Fruit fly (Drosophila melanogaster) whole organism, adult: ENCODE results near the gene Cbp80.

Source experiments
- CG11617 ChIP-seq: fragments of 200-800 bp; sonication (Bioruptor generic); optimal IDR thresholded peaks from 2 replicates; lab custom pipeline; 2017; ENCODE audit warnings: mild to moderate bottlenecking, missing biosample characterization, missing genetic modification reagents, missing genetic modification characterization
- CG12768 ChIP-seq: fragments of 200-800 bp; sonication (Bioruptor generic); optimal IDR thresholded peaks from 2 replicates; lab custom pipeline; 2017; ENCODE audit warnings: missing biosample characterization, missing genetic modification characterization, mild to moderate bottlenecking, moderate library complexity, missing genetic modification reagents
- CG14711 ChIP-seq: fragments of 200-800 bp; sonication (Bioruptor generic); optimal IDR thresholded peaks from 2 replicates; lab custom pipeline; 2018; ENCODE audit warnings: missing biosample characterization, mild to moderate bottlenecking, missing genetic modification characterization, moderate library complexity
- CG1620 ChIP-seq: fragments of 200-800 bp; sonication (Bioruptor generic); optimal IDR thresholded peaks from 2 replicates; lab custom pipeline; 2016; ENCODE audit warnings: missing biosample characterization, missing genetic modification characterization
- CG33017 ChIP-seq: fragments of 200-800 bp; sonication (Bioruptor generic); optimal IDR thresholded peaks from 2 replicates; lab custom pipeline; 2018; ENCODE audit warnings: missing biosample characterization, mild to moderate bottlenecking, missing genetic modification characterization, moderate library complexity
- CG5204 ChIP-seq: fragments of 200-800 bp; sonication (Bioruptor generic); optimal IDR thresholded peaks from 2 replicates; lab custom pipeline; 2016; ENCODE audit warnings: missing biosample characterization, missing genetic modification characterization
- CG7045 ChIP-seq: fragments of 200-800 bp; sonication (Bioruptor generic); optimal IDR thresholded peaks from 2 replicates; lab custom pipeline; 2017; ENCODE audit warnings: missing biosample characterization, mild to moderate bottlenecking, missing genetic modification characterization
- CG7101 ChIP-seq: fragments of 200-800 bp; sonication (Bioruptor generic); optimal IDR thresholded peaks from 2 replicates; lab custom pipeline; 2018; ENCODE audit warnings: missing biosample characterization, mild to moderate bottlenecking, missing genetic modification characterization, moderate library complexity
- Clk ChIP-seq: fragments of 200-800 bp; sonication (Bioruptor generic); optimal IDR thresholded peaks from 2 replicates; lab custom pipeline; 2017; ENCODE audit warnings: missing biosample characterization, missing genetic modification characterization
- Crg-1 ChIP-seq: fragments of 200-800 bp; sonication (Bioruptor generic); optimal IDR thresholded peaks from 2 replicates; lab custom pipeline; 2016; ENCODE audit warnings: missing biosample characterization, missing genetic modification characterization
- Hr96 ChIP-seq: fragments of 200-800 bp; sonication (Bioruptor generic); optimal IDR thresholded peaks from 2 replicates; lab custom pipeline; 2016; ENCODE audit warnings: missing biosample characterization, missing genetic modification characterization
- Mnt ChIP-seq: fragments of 200-800 bp; sonication (Bioruptor generic); optimal IDR thresholded peaks from 2 replicates; lab custom pipeline; 2016; ENCODE audit warnings: missing biosample characterization, mild to moderate bottlenecking, missing genetic modification characterization
- bab1 ChIP-seq: fragments of 200-800 bp; sonication (Bioruptor generic); optimal IDR thresholded peaks from 3 replicates; lab custom pipeline; 2019; ENCODE audit warnings: missing biosample characterization, mild to moderate bottlenecking, missing genetic modification characterization, moderate library complexity
- cic ChIP-seq: fragments of 200-800 bp; sonication (Bioruptor generic); optimal IDR thresholded peaks from 2 replicates; lab custom pipeline; 2017; ENCODE audit warnings: missing biosample characterization, mild to moderate bottlenecking, missing genetic modification characterization, moderate library complexity
- cnc ChIP-seq, 2 experiments: fragments of >200 bp; optimal IDR thresholded peaks; 2 replicates each; lab custom pipeline; 2017
- kay ChIP-seq: fragments of 200-800 bp; sonication (Bioruptor generic); peaks from one replicate; lab custom pipeline; 2016; ENCODE audit warnings: missing biosample characterization, missing genetic modification characterization, borderline replicate concordance
- ovo ChIP-seq: fragments of 200-800 bp; sonication (Bioruptor generic); optimal IDR thresholded peaks from 2 replicates; lab custom pipeline; 2016; ENCODE audit warnings: missing biosample characterization, missing genetic modification characterization
- pad ChIP-seq: fragments of 200-800 bp; sonication (Bioruptor generic); optimal IDR thresholded peaks from 3 replicates; lab custom pipeline; 2017; ENCODE audit warnings: missing biosample characterization, missing genetic modification characterization, mild to moderate bottlenecking, moderate library complexity, missing genetic modification reagents
- tj ChIP-seq: fragments of 200-800 bp; sonication (Bioruptor generic); optimal IDR thresholded peaks from 3 replicates; lab custom pipeline; 2017; ENCODE audit warnings: missing biosample characterization, mild to moderate bottlenecking, missing genetic modification characterization, moderate library complexity
- toe ChIP-seq: fragments of 200-800 bp; sonication (Bioruptor generic); optimal IDR thresholded peaks from 2 replicates; lab custom pipeline; 2016; ENCODE audit warnings: missing biosample characterization, missing genetic modification characterization

Cbp80 gene

dm6 chrX:4612454-4612853 lies 37.4 kb upstream of the Cbp80 start:
- TF ChIP-seq Mnt (peak; percentile 6), Crg-1 (GFP tag; lab: Kevin White, UChicago) (no peak), CG12768 (GFP tag; lab: Kevin White, UChicago) (no peak), kay (GFP tag; lab: Kevin White, UChicago) (peak; percentile 53), cic (GFP tag; lab: Kevin White, UChicago) (peak; percentile 11), CG7101 (tag; lab: Kevin White, UChicago) (peak; percentile 25)

DNA sequence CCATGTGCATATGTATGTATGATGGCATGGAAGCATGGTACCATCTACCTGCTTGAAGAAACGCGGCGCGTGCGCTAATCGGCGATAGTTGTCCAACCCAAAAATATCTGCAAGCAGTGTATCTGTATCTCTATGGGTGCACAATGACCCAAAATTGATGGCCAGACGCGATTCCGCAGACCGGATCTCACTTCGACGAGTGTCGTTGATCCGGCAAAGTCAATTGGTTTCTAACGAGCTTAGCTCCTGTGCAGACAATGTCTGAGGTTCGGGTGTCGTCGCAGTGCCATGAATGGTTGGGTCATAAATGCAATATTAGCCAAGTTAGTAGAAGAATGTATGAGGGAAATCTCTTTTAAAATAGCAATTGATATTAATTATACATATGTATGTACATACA lies 36.2 kb upstream of the Cbp80 start:
- no peak for TF ChIP-seq CG33017
- TF ChIP-seq CG11617 (GFP tag; lab: Kevin White, UChicago): no peak
- TF ChIP-seq CG7045 (GFP tag; lab: Kevin White, UChicago): no peak
- no peak for TF ChIP-seq CG12768 (GFP tag; lab: Kevin White, UChicago)
- TF ChIP-seq pad (GFP tag; lab: Kevin White, UChicago): no peak
- no peak for TF ChIP-seq Crg-1 (GFP tag; lab: Kevin White, UChicago)
- no peak for TF ChIP-seq bab1 (GFP tag; lab: Kevin White, UChicago)
- TF ChIP-seq CG14711 (tag; lab: Kevin White, UChicago): no peak
- no peak for TF ChIP-seq tj (GFP tag; lab: Kevin White, UChicago)
- no peak for TF ChIP-seq cic (GFP tag; lab: Kevin White, UChicago)
- TF ChIP-seq CG7101 (tag; lab: Kevin White, UChicago): no peak
- TF ChIP-seq ovo (GFP tag; lab: Kevin White, UChicago): no peak
- TF ChIP-seq Mnt: no peak
- no peak for TF ChIP-seq CG5204 (GFP tag; lab: Kevin White, UChicago)
- no peak for TF ChIP-seq CG1620 (GFP tag; lab: Kevin White, UChicago)
- no peak for TF ChIP-seq kay (GFP tag; lab: Kevin White, UChicago)

- TF ChIP-seq cic (GFP tag; lab: Kevin White, UChicago) (no peak), ovo (GFP tag; lab: Kevin White, UChicago) (no peak), bab1 (GFP tag; lab: Kevin White, UChicago) (peak; percentile 73), Crg-1 (GFP tag; lab: Kevin White, UChicago) (no peak), kay (GFP tag; lab: Kevin White, UChicago) (no peak), cnc (optimal IDR thresholded peaks at IDR 0.05; lab: Kevin White, UChicago) (no peak), CG1620 (GFP tag; lab: Kevin White, UChicago) (no peak), Clk (GFP tag; lab: Kevin White, UChicago) (no peak), tj (GFP tag; lab: Kevin White, UChicago) (no peak), CG12768 (GFP tag; lab: Kevin White, UChicago) (no peak), Mnt (no peak), Hr96 (GFP tag; lab: Kevin White, UChicago) (peak; percentile 59), CG7101 (tag; lab: Kevin White, UChicago) (peak; percentile 64), CG11617 (GFP tag; lab: Kevin White, UChicago) (no peak), CG5204 (GFP tag; lab: Kevin White, UChicago) (no peak), CG14711 (tag; lab: Kevin White, UChicago) (peak; percentile 65), CG33017 (no peak), toe (GFP tag; lab: Kevin White, UChicago) (no peak), CG7045 (GFP tag; lab: Kevin White, UChicago) (no peak), pad (GFP tag; lab: Kevin White, UChicago) (no peak)
Observed at dm6 chrX:4614325-4614724, 35.5 kb upstream of the Cbp80 start.

DNA sequence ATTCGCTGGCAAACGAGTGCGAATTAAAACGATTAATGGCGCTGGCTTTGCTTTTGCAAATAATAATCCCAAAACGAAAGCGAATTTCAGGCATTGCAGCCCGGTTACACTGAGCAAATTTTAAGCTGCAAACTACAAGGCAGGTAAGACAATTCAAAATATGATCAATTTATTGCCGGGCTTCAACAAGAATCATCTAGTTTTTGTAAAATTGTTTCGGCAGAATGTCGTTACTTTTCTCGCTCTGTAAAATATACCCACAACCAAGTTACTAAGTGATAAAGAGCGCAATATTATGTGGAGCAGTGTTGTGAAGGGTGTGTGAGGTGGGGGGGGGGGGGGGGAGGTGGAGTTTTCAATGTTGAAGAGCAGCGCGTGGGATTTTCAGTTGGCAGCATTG lies 34.9 kb upstream of the Cbp80 start:
- peak; percentile 8 for TF ChIP-seq bab1 (GFP tag; lab: Kevin White, UChicago)
- TF ChIP-seq Crg-1 (GFP tag; lab: Kevin White, UChicago): no peak
- TF ChIP-seq CG14711 (tag; lab: Kevin White, UChicago): no peak

- no peak for TF ChIP-seq Crg-1 (GFP tag; lab: Kevin White, UChicago)
- TF ChIP-seq Hr96 (GFP tag; lab: Kevin White, UChicago): no peak
- peak; percentile 76 for TF ChIP-seq bab1 (GFP tag; lab: Kevin White, UChicago)
Observed at dm6 chrX:4615684-4616292, 34.0 kb upstream of the Cbp80 start.

DNA sequence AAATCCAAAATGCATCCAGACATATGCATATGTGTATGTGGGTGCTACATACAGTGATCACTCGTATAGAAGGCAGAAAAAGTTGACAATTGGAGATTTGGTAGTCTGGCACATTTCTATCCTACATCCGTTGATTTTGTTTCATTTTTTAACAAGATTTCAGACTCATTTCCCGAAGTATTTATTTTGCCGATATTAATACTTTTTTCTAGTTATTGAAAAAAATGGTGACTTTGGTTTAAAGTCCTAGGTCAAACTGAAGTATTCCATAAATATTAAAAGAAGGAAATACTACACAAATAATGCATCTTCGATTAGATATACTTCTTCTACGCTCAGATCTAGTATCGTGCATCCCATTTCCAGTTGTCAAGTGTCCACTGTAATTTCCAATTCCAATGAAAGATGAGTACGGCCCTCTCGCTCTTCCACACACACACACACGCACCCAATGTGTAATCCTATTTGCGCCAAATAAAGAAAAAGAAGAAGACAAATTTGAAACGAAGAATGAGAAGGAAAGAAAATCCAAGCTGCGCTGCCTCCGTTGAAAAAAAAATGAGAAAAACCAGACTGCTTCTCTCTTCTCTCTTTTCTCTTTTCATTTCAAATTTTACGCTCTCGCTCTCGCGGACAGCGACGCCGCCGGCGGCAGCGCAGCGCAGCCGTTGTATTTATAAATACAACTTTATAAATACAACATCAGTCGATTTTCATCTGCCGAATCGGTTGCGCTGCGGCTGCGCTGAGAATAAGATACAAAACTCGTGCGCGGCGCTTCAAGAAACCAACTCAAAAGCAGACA lies 32.7 kb upstream of the Cbp80 start, which contains the start of gene peb:
Gene peb, plus strand, starts transcription at position 700 of the 805 bp plus-strand sequence.
- TF ChIP-seq Hr96 (GFP tag; lab: Kevin White, UChicago) (peak; percentile 21), CG12768 (GFP tag; lab: Kevin White, UChicago) (no peak), CG5204 (GFP tag; lab: Kevin White, UChicago) (no peak), cnc (optimal IDR thresholded peaks at IDR 0.05; lab: Kevin White, UChicago) (no peak), toe (GFP tag; lab: Kevin White, UChicago) (no peak), CG33017 (no peak), CG7101 (tag; lab: Kevin White, UChicago) (no peak), bab1 (GFP tag; lab: Kevin White, UChicago) (peak; percentile 63), tj (GFP tag; lab: Kevin White, UChicago) (peak; percentile 36), CG11617 (GFP tag; lab: Kevin White, UChicago) (no peak), Mnt (peak; percentile 92), pad (GFP tag; lab: Kevin White, UChicago) (peak; percentile 14), CG14711 (tag; lab: Kevin White, UChicago) (no peak)
